Worm (Caenorhabditis elegans) whole organism, L3 larva: Measurements from ENCODE around the gene T13B5.9.

Experiments used
- ama-1 ChIP-seq: fragments of 150-350 bp; optimal IDR thresholded peaks from 2 replicates; lab custom pipeline; 2018
- ceh-28 ChIP-seq: fragments of 150-350 bp; optimal IDR thresholded peaks from 2 replicates; lab custom pipeline; 2014; ENCODE audit warnings: missing biosample characterization, missing genetic modification reagents, missing genetic modification characterization
- ceh-9 ChIP-seq: sonication (generic microtip); optimal IDR thresholded peaks from 2 replicates; lab custom pipeline; 2018; ENCODE audit warnings: missing biosample characterization, missing genetic modification characterization
- daf-12 ChIP-seq: fragments of 150-350 bp; optimal IDR thresholded peaks from 2 replicates; lab custom pipeline; 2014; ENCODE audit warnings: missing biosample characterization, missing genetic modification reagents, missing genetic modification characterization
- egl-5 ChIP-seq: fragments of 150-350 bp; optimal IDR thresholded peaks from 2 replicates; lab custom pipeline; 2017; ENCODE audit warnings: missing biosample characterization, missing genetic modification reagents, missing genetic modification characterization, inconsistent platforms
- elt-2 ChIP-seq: sonication (generic microtip); optimal IDR thresholded peaks from 2 replicates; lab custom pipeline; 2016; ENCODE audit warnings: missing genetic modification reagents, mild to moderate bottlenecking, missing genetic modification characterization, missing compliant biosample characterization
- eor-1 ChIP-seq, 2 experiments: fragments of 150-350 bp; optimal IDR thresholded peaks; 2 replicates each; lab custom pipeline; 2014 to 2018; ENCODE audit warnings: missing biosample characterization in 2 of 2, missing genetic modification characterization in 2 of 2
- fkh-10 ChIP-seq: sonication (generic microtip); optimal IDR thresholded peaks from 2 replicates; lab custom pipeline; 2017; ENCODE audit warnings: missing biosample characterization, missing genetic modification reagents, missing genetic modification characterization
- fkh-2 ChIP-seq: fragments of 150-350 bp; optimal IDR thresholded peaks from 2 replicates; lab custom pipeline; 2014; ENCODE audit warnings: missing biosample characterization, missing genetic modification reagents, missing genetic modification characterization
- hmg-11 ChIP-seq: sonication (generic microtip); optimal IDR thresholded peaks from 2 replicates; lab custom pipeline; 2016; ENCODE audit warnings: missing genetic modification characterization, missing compliant biosample characterization
- jun-1 ChIP-seq: fragments of 150-350 bp; optimal IDR thresholded peaks from 2 replicates; lab custom pipeline; 2014; ENCODE audit warnings: missing biosample characterization, missing genetic modification reagents, missing genetic modification characterization
- lin-15B ChIP-seq: fragments of 150-350 bp; optimal IDR thresholded peaks from 2 replicates; lab custom pipeline; 2014; ENCODE audit warnings: missing biosample characterization, missing genetic modification characterization
- lin-39 ChIP-seq: fragments of 150-350 bp; optimal IDR thresholded peaks from 2 replicates; lab custom pipeline; 2018; ENCODE audit warnings: missing biosample characterization, missing genetic modification reagents, missing genetic modification characterization
- lsy-12 ChIP-seq: sonication (generic microtip); optimal IDR thresholded peaks from 2 replicates; lab custom pipeline; 2016; ENCODE audit warnings: mild to moderate bottlenecking, missing genetic modification characterization, missing compliant biosample characterization
- nfya-1 ChIP-seq: sonication (generic microtip); optimal IDR thresholded peaks from 2 replicates; lab custom pipeline; 2017; ENCODE audit warnings: missing genetic modification characterization, mild to moderate bottlenecking, missing compliant biosample characterization, antibody characterized with exemption, moderate library complexity; ENCODE audit not compliant: insufficient read depth
- nhr-12 ChIP-seq: fragments of 150-350 bp; optimal IDR thresholded peaks from 2 replicates; lab custom pipeline; 2014; ENCODE audit warnings: missing biosample characterization, missing genetic modification characterization
- nhr-23 ChIP-seq: fragments of 150-350 bp; optimal IDR thresholded peaks from 2 replicates; lab custom pipeline; 2014; ENCODE audit warnings: missing biosample characterization, missing genetic modification reagents, missing genetic modification characterization
- nhr-237 ChIP-seq: fragments of 150-350 bp; optimal IDR thresholded peaks from 2 replicates; lab custom pipeline; 2014; ENCODE audit warnings: missing biosample characterization, missing genetic modification characterization
- nhr-25 ChIP-seq: sonication (generic microtip); optimal IDR thresholded peaks from 2 replicates; lab custom pipeline; 2017; ENCODE audit warnings: missing biosample characterization, missing genetic modification characterization
- nhr-28 ChIP-seq: fragments of 150-350 bp; optimal IDR thresholded peaks from 2 replicates; lab custom pipeline; 2014; ENCODE audit warnings: missing biosample characterization, missing genetic modification characterization
- nhr-43 ChIP-seq: sonication (generic microtip); optimal IDR thresholded peaks from 2 replicates; lab custom pipeline; 2016; ENCODE audit warnings: mild to moderate bottlenecking, missing genetic modification characterization, missing compliant biosample characterization; ENCODE audit not compliant: poor library complexity, severe bottlenecking
- nhr-76 ChIP-seq: fragments of 150-350 bp; sonication (generic microtip); optimal IDR thresholded peaks from 5 replicates; lab custom pipeline; 2014; ENCODE audit warnings: missing biosample characterization, missing genetic modification characterization
- pha-4 ChIP-seq: fragments of 150-350 bp; optimal IDR thresholded peaks from 2 replicates; lab custom pipeline; 2014; ENCODE audit warnings: missing biosample characterization, missing genetic modification reagents, missing genetic modification characterization
- pqm-1 ChIP-seq: fragments of 150-350 bp; optimal IDR thresholded peaks from 2 replicates; lab custom pipeline; 2017; ENCODE audit warnings: missing biosample characterization, missing genetic modification characterization, inconsistent platforms
- tbx-2 ChIP-seq: sonication (generic microtip); optimal IDR thresholded peaks from 2 replicates; lab custom pipeline; 2016; ENCODE audit warnings: mild to moderate bottlenecking, missing genetic modification characterization, missing compliant biosample characterization
- unc-39 ChIP-seq: sonication (generic microtip); optimal IDR thresholded peaks from 4 replicates; lab custom pipeline; 2017; ENCODE audit warnings: missing biosample characterization, missing genetic modification characterization
- unc-62 ChIP-seq: fragments of 150-350 bp; sonication (generic microtip); optimal IDR thresholded peaks from 4 replicates; lab custom pipeline; 2014; ENCODE audit warnings: missing biosample characterization, missing genetic modification reagents, missing genetic modification characterization
- zag-1 ChIP-seq: fragments of 150-350 bp; optimal IDR thresholded peaks from 2 replicates; lab custom pipeline; 2014; ENCODE audit warnings: missing biosample characterization, missing genetic modification characterization
- ztf-4 ChIP-seq: fragments of 150-350 bp; optimal IDR thresholded peaks from 2 replicates; lab custom pipeline; 2014; ENCODE audit warnings: missing biosample characterization, missing genetic modification characterization

The T13B5.9 gene

DNA sequence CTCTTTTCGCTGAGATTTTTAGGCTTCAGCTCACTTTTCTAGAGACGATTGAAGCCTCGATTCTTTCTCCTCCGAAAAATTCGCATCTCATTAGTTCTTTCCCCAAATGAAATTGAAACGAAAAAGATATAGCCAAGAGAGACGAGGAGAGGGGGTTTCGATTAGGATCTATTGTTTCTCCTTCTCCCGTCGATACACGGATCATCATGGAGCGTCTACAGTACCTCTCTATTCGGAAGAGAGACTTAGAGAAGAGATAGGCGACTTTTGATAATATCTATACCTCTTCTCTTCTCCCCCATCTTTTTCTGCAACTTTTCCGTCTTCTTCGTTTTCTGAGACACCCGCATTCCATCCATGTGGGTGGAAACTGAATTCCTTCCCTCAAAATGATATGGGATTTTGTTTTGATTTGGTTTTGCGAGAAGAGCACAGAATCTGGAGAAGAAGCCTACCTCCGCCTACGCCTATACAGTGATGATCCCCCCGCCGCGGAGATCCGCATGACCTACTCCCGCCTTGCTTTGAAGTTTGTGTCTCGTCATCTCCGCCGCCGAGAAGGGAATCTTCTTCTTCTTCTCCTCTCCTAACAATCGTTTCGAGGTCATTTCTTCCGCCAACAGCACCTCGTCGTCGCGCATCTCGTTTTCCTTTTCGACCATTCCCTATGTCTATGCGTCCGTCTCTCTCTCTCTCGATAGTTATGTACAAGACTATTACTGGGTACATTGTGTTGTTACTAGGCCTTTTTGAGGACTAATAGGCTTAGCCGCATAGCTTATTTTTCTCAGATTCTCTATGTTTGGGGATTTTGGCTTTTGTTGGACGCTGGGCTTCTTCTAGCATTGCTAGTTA lies 37.6 kb upstream of the T13B5.9 start (continued):
- TF ChIP-seq nhr-76 (tag; lab: Kevin White, UChicago): no peak
- TF ChIP-seq, all 47 proteins: peak for 3

DNA sequence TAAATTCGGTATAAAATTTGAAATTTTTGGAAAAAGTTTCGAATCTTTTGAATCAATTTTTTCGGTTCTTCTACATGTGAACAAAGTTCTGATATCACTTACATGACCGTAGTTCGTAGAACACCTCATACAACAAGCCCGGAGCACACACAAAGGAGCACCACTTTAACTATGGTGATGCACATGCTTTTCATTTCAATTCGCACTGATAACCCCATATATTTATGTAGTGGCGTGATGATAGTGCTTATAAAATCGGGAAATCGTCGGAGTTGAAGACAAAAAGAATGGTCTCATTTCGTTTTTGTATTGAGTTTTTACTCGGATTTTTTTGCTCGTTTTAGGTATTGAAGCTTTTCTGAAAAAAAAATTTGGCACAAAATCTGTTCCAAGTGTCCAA lies 36.4 kb upstream of the T13B5.9 start, which contains the start of gene W09B6.4:
W09B6.4 (minus strand) TSS at position 151 of the 400 bp plus-strand sequence.
- TF ChIP-seq hmg-11 (tag; lab: Kevin White, UChicago): no peak
- TF ChIP-seq ztf-4: no peak
- no peak for TF ChIP-seq daf-12 (tag; lab: Kevin White, UChicago)
- TF ChIP-seq elt-2 (tag; lab: Kevin White, UChicago): peak; percentile 88
- peak; percentile 94 for TF ChIP-seq pqm-1
- no peak for TF ChIP-seq tbx-2
- TF ChIP-seq ceh-28 (tag; lab: Kevin White, UChicago): no peak
- no peak for TF ChIP-seq ama-1 (lab: Kevin White, UChicago)
- TF ChIP-seq eor-1 (tag; optimal IDR thresholded peaks at IDR 0.05; lab: Kevin White, UChicago): no peak
- peak; percentile 54 for TF ChIP-seq jun-1 (tag; lab: Kevin White, UChicago)
- no peak for TF ChIP-seq ceh-9 (tag; lab: Kevin White, UChicago)

- TF ChIP-seq pqm-1 (peak; percentile 71), elt-2 (tag; lab: Kevin White, UChicago) (peak; percentile 88), ama-1 (lab: Kevin White, UChicago) (no peak)
These were observed 34.3 kb upstream of the T13B5.9 start for ce11 chrII:1138618-1139017.

DNA sequence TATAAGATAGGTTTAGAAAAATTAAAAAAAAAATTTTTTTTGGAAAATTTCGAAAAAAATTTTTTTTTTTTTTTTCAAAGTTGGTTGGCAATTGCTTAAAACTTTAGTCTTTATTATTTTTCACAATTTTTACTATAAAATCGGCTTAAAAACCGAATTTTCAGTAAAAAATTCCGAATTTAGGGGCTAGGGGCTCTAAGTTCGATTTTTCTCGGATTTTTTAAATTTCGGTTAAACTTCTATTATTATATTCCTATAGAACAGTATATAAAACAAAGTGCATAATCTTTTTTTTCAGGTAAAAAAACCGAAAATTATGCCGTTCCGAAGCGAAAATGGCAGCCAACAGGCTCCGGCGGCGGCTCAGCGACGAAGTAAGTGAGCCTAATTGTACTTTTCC lies 32.2 kb upstream of the T13B5.9 start, which contains the start of gene pod-2:
pod-2 (plus strand) TSS at position 301 of the 400 bp plus-strand sequence.
- no peak for TF ChIP-seq unc-39 (tag; lab: Kevin White, UChicago)
- TF ChIP-seq unc-62 (GFP tag; lab: Kevin White, UChicago): no peak

- TF ChIP-seq lin-39 (tag; lab: Kevin White, UChicago) (peak; percentile 24), pha-4 (tag; lab: Kevin White, UChicago) (peak; percentile 23), nhr-23 (tag; lab: Kevin White, UChicago) (peak; percentile 18), lsy-12 (tag; lab: Kevin White, UChicago) (peak; percentile 56), lin-15B (tag; lab: Kevin White, UChicago) (peak; percentile 45)
These were observed 30.2 kb upstream of the T13B5.9 start for ce11 chrII:1134314-1135108.

DNA sequence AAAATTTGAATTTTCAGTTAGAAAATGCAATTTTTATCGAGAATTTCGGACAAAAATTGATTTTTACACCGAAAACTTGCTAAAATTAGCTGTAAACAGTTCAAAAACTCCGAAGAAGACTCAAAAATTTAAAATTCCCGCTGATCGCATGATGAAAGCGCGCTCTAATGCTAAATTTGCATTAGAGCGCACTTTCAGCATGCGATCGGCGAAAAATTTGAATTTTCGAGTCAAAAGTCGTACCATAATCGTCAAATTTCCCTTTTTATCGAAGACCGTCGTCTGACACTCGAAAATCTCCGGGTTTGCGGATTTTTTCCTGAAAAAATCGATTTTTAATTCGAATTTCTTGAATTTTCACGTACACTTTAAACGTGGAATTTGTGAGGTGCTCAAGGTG lies 29.0 kb upstream of the T13B5.9 start:
- TF ChIP-seq elt-2 (tag; lab: Kevin White, UChicago) (no peak), nhr-28 (no peak), nhr-25 (tag; lab: Kevin White, UChicago) (no peak), unc-39 (tag; lab: Kevin White, UChicago) (no peak), nfya-1 (tag; lab: Kevin White, UChicago) (no peak), nhr-12 (tag; lab: Kevin White, UChicago) (no peak), fkh-10 (GFP tag; lab: Kevin White, UChicago) (no peak), nhr-43 (tag; lab: Kevin White, UChicago) (no peak), lin-15B (tag; lab: Kevin White, UChicago) (no peak)

ce11 chrII:1132750-1133149 lies 28.4 kb upstream of the T13B5.9 start:
- TF ChIP-seq zag-1 (tag; lab: Kevin White, UChicago) (no peak), egl-5 (tag; lab: Kevin White, UChicago) (no peak), fkh-2 (tag; lab: Kevin White, UChicago) (no peak), fkh-10 (GFP tag; lab: Kevin White, UChicago) (no peak), nhr-237 (tag; lab: Kevin White, UChicago) (no peak), unc-62 (GFP tag; lab: Kevin White, UChicago) (no peak)
